Fruit fly (Drosophila melanogaster): ENCODE measurements around the gene CG8043.

- no peak for TF ChIP-seq CG3838 (GFP tag; optimal IDR thresholded peaks at IDR 0.05)
- no peak for TF ChIP-seq cato (GFP tag; optimal IDR thresholded peaks at IDR 0.05; ENCODE audit: borderline replicate concordance)
- no peak for TF ChIP-seq Usf (GFP tag; optimal IDR thresholded peaks at IDR 0.05)
- TF ChIP-seq sisA (GFP tag; IDR thresholded peaks at IDR 0.05) = no peak
- no peak for TF ChIP-seq corto (GFP tag; optimal IDR thresholded peaks at IDR 0.05)
These were observed 48.5 kb downstream of the CG8043 start, which contains the start of gene ouib for dm6 chr3R:8725179-8725578.
